Fruit fly (Drosophila melanogaster): Measurements from ENCODE around the gene Prtl99C.

Gene Prtl99C

dm6 chr3R:29835710-29836049 lies at the start of gene Prtl99C:
TSS of gene Prtl99C (plus strand) at chr3R:29835950.
- no peak for TF ChIP-seq noc (tag; optimal IDR thresholded peaks at IDR 0.05)

DNA sequence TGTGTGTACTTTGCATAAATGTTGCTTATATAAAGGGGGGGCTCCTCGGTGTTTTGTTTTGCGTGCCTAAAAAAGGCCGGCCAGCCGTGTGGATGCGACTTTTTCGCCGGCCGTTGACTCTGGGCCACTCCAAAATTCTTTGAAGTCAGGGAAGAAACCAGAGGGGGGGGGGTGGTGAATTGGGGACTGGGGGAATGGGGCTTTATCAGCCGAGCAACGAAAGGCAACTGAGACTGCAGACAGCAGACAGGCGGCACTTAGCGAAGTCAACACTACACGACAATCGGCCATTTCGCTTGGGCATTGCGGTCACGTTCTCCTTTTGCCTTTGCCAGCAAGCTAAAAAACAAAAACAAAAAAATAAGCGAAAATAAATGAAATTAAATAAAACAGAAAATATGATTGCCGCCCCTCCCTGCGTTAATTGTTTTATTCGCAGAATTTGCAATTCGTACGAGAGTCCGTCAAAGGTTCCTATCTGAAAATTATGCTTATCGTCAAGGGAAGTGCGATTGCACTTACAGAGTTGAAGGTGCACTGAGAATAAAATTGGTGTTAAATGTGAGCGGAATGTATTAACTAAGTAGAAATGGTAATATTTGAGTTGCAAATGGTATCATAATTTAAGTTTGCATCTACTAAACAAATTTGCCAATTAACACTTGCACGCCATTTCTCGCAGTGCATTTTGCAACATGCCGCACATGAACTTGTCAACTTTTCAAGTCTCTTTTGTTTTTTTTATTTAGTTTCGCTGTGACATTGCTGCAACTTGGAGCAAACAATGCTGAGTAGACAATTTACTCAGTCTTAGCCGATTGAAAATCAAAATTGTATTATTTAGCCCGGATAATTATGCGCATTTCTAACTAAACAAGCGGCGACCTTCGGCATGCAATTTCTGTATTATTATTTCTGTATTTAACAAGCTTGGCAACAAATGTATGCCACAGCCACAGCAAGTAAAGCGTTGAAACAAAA lies 49.4 kb upstream of the Prtl99C start:
- no peak for TF ChIP-seq noc (tag; optimal IDR thresholded peaks at IDR 0.05)

DNA sequence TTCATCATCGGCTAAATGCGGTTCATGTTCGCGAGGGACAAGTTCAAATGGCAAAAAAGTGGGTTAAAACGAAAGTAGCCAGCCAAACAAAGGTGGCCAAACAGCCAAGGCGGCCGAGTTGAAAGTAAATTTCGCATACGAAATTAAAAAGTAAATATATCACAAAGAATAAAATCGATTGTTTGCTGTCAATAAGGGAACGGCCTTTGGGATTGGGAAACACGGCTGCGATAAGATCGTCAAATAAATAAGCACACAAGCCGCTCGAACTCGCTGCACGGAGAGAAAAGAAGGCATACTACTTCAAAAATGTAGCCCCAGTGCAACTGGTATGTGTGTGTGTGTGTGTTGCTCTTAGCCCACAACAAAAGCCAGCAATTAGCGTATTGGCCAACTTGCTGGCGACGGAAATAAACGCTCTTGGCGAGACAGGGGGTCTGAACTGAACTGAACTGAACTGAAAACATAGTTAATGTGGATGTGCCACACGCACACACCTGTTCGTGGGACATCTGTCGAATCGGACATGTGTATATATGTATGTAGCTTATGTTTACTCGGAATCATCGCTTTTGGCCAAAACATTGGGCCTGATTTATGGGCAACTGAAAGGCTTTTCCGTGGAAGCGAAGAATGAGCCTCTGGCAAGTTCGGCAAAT lies 47.7 kb upstream of the Prtl99C start:
- TF ChIP-seq noc (tag; optimal IDR thresholded peaks at IDR 0.05) = no peak

DNA sequence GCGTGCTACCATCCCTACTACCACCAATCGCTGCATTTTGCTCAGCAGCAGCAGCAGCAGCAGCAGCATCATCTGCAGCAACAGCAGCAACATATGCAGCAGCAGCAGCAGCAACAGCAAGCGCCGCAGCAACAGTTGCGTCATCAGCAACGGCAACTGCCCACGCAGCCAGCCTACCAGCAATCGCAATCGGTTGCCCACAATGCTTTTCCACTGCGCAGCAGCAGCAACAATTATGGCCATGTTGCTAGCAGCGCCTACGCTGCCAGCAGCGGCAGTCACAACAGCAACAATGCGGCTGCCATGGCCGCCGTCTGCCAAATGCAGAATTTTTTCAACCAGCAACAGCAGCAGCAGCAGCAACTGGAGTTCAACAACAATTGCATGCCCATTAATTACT lies 45.6 kb upstream of the Prtl99C start:
- TF ChIP-seq noc (tag; optimal IDR thresholded peaks at IDR 0.05) = no peak

dm6 chr3R:29794161-29794882 lies 41.4 kb upstream of the Prtl99C start, which contains the start of gene sro:
TSS of gene sro (plus strand) at chr3R:29794597.
- no peak for TF ChIP-seq noc (tag; optimal IDR thresholded peaks at IDR 0.05)

DNA sequence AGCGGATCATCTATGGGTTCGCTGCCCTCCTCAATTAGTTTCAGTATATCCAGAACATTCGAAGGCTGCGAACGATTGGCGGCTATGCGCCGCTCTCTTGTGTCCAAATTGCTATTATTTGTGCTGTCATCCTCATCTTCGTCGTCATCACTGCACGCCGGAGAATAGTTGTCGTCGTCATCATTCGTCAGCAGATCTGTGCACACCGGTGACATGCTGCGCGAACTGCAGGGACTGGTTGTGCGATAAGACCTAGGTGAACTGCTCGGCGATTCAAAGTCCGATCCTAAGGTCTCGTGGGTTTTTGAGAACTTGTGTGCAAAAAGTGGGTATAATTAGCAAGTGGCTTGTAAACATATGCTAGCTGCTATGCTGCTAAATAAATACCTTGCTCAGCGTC lies 38.6 kb upstream of the Prtl99C start:
- no peak for TF ChIP-seq noc (tag; optimal IDR thresholded peaks at IDR 0.05)

DNA sequence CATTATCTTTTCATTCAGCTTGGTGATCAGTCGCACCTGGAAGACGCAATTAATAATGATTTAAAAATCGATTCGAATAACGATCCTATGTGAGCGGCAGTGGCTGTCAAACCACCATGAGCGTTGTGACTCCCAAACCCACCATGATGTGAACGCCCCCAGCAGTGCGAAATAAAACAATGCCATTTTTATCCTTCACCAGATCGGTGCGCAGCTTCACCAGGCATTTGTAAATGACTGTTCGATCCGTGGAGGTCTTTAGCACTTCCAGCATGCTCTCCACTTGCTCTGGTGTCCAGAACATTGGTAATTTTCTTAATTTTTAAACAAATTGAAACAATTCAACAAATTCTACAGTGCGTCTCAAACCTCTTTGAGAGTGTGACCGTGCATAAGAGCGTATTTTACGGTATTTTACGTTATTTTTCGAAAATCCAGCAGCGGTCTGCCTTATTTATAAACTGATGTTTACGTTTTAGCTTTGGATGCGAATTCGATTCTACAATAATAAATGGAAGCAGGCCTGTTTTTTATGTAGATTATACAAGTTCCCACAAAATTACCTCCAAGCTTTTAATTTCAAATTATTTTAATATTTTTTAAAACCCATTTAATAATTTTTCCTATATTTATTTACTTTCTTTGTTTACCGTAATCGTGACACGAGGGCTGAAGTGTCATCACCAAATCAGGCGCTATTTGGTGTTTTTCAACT lies 36.6 kb upstream of the Prtl99C start, which contains the start of the genes Rnb and Drice:
Gene Rnb, minus strand, starts transcription at position 389 of the 715 bp plus-strand sequence.
Gene Drice, plus strand, starts transcription at position 693 of the 715 bp plus-strand sequence.
- TF ChIP-seq noc (tag; optimal IDR thresholded peaks at IDR 0.05) = peak; percentile 45

DNA sequence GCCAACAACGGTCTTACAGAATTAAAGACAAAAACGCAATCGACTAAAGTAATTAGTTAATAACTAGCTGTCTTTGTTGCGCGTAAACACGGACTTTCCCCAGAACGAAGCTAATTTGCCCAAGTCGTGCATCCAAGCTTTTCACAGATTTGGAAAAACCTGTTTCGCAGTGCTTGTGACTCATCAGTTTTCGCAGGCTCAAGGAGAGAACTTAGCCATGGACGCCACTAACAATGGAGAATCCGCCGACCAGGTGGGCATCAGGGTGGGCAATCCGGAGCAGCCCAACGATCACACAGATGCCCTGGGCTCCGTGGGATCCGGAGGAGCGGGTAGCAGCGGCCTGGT lies 36.1 kb upstream of the Prtl99C start:
- no peak for TF ChIP-seq noc (tag; optimal IDR thresholded peaks at IDR 0.05)

dm6 chr3R:29802753-29803313 lies 32.9 kb upstream of the Prtl99C start, which contains the start of the genes Etfb and CG7789:
TSS of gene Etfb (minus strand) at chr3R:29802945.
TSS of gene CG7789 (plus strand) at chr3R:29803196.
- peak; percentile 58 for TF ChIP-seq noc (tag; optimal IDR thresholded peaks at IDR 0.05)

DNA sequence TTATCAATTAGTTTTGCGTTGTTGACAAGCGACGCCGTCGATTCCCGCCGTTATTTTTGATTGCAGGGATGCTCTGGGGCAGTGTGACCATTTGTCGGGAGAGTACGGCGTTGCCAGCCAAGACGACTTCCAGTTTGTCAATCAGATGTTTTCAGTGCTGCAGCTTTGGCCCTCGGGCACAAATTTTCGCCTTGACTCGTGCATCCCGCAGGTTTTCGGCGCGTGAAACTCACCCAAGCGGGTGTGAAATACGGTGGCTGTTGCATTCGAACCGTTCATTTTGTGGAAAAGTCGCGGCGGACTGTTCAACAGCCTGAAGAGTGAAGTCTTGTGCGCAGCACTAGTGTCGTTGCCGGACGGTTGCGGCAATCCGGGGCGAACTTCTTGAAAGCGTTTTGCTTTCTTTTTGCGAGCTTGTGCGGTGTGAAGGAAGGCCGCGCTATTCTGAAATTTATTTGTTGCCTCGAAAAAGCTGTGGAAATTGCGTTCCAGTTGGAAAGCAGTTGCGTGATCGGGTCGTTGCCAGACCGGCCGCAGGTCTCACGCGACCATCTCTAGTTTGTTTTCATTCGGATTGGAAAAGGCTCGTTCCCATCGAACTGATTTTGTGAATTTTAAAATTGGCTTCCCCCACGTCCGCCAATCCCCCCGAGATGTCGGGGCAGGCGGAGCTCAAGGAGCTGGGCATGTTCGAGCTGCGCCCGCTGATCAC lies 28.9 kb upstream of the Prtl99C start, which contains the start of the genes ca and ncd:
Gene ca, plus strand, starts transcription at position 130 of the 712 bp plus-strand sequence.
Gene ncd, minus strand, starts transcription at position 446 of the 712 bp plus-strand sequence.
- TF ChIP-seq noc (tag; optimal IDR thresholded peaks at IDR 0.05) = no peak

dm6 chr3R:29816266-29816665 lies 19.5 kb upstream of the Prtl99C start, which contains the start of gene Vps16B:
TSS of gene Vps16B (minus strand) at chr3R:29816451.
- TF ChIP-seq noc (tag; optimal IDR thresholded peaks at IDR 0.05) = no peak

dm6 chr3R:29817664-29818063 lies 18.1 kb upstream of the Prtl99C start, which contains the start of gene CG7829:
TSS of gene CG7829 (minus strand) at chr3R:29817764.
- no peak for TF ChIP-seq noc (tag; optimal IDR thresholded peaks at IDR 0.05)

dm6 chr3R:29818434-29819268 lies 17.1 kb upstream of the Prtl99C start, which contains the start of gene neo:
TSS of gene neo (plus strand) at chr3R:29819131.
- no peak for TF ChIP-seq noc (tag; optimal IDR thresholded peaks at IDR 0.05)
